Fruit fly (Drosophila melanogaster) whole organism, larva: ENCODE measurements around the gene CG11999.
A peak's percentile ranks its signal among the peaks of the same experiment; 100 is the strongest.

ENCODE experiments used
- noc ChIP-seq: fragments of 200-800 bp; sonication (Bioruptor generic); optimal IDR thresholded peaks from 3 replicates; lab custom pipeline; 2019; ENCODE audit warnings: missing biosample characterization, mild to moderate bottlenecking, missing genetic modification characterization, moderate library complexity

The CG11999 gene

dm6 chr3R:5322182-5322609 is 32.4 kb downstream of the CG11999 start:
- no peak for TF ChIP-seq noc

- no peak for TF ChIP-seq noc
Measured at dm6 chr3R:5320672-5321071, 33.9 kb downstream of the CG11999 start.

- no peak for TF ChIP-seq noc
Measured at dm6 chr3R:5319059-5319785, 35.3 kb downstream of the CG11999 start.

dm6 chr3R:5317654-5318129 is 36.9 kb downstream of the CG11999 start:
- no peak for TF ChIP-seq noc

dm6 chr3R:5316790-5317189 is 37.8 kb downstream of the CG11999 start:
- TF ChIP-seq noc = no peak

dm6 chr3R:5315871-5316270 is 38.7 kb downstream of the CG11999 start:
- TF ChIP-seq noc = no peak

- TF ChIP-seq noc = no peak
Measured at dm6 chr3R:5315050-5315643, 39.4 kb downstream of the CG11999 start.

dm6 chr3R:5310250-5310649 is 44.3 kb downstream of the CG11999 start:
- TF ChIP-seq noc = no peak

dm6 chr3R:5309234-5309798 is 45.2 kb downstream of the CG11999 start:
- peak; percentile 73 for TF ChIP-seq noc

dm6 chr3R:5308137-5308797 is 46.3 kb downstream of the CG11999 start:
- TF ChIP-seq noc = no peak

- TF ChIP-seq noc = peak; percentile 26
Measured at dm6 chr3R:5305850-5306483, 48.6 kb downstream of the CG11999 start.
